Fruit fly (Drosophila melanogaster) whole organism, embryonic: ENCODE results near the gene Hip14.

Experiments used
- ATbp ChIP-seq: fragments of 200-800 bp; sonication (Bioruptor generic); optimal IDR thresholded peaks from 2 replicates; lab custom pipeline; 2017; ENCODE audit warnings: missing biosample characterization, mild to moderate bottlenecking, missing genetic modification characterization, missing genetic modification reagents
- Abd-B ChIP-seq: fragments of 200-800 bp; sonication (Bioruptor generic); optimal IDR thresholded peaks from 2 replicates; lab custom pipeline; 2018; ENCODE audit warnings: missing biosample characterization, mild to moderate bottlenecking, missing genetic modification characterization, moderate library complexity
- Awh ChIP-seq: fragments of 200-800 bp; sonication (Bioruptor generic); IDR thresholded peaks from 2 replicates; pipeline ENCODE4, ENCODE4 v1.3.6; 2022; ENCODE audit warnings: missing biosample characterization, missing genetic modification characterization
- B-H2 ChIP-seq: fragments of 200-800 bp; sonication (Bioruptor generic); optimal IDR thresholded peaks from 2 replicates; lab custom pipeline; 2018; ENCODE audit warnings: missing biosample characterization, mild to moderate bottlenecking, missing genetic modification characterization
- Bgb ChIP-seq: fragments of 200-800 bp; sonication (Bioruptor generic); IDR thresholded peaks from 2 replicates; pipeline ENCODE4 v1.3.6; 2022; ENCODE audit warnings: missing biosample characterization, missing genetic modification characterization; ENCODE audit not compliant: partially characterized antibody
- CG10654 ChIP-seq: fragments of 200-800 bp; sonication (Bioruptor generic); optimal IDR thresholded peaks from 2 replicates; lab custom pipeline; 2016; ENCODE audit warnings: missing biosample characterization, missing genetic modification characterization
- CG10959 ChIP-seq: fragments of 200-800 bp; sonication (Bioruptor generic); IDR thresholded peaks from 2 replicates; pipeline ENCODE4 v1.3.6; 2022; ENCODE audit warnings: missing biosample characterization, missing genetic modification characterization
- CG11398 ChIP-seq: fragments of 200-800 bp; sonication (Bioruptor generic); optimal IDR thresholded peaks from 2 replicates; lab custom pipeline; 2016; ENCODE audit warnings: missing biosample characterization, missing genetic modification characterization
- CG11695 ChIP-seq: fragments of 200-800 bp; sonication (Bioruptor generic); IDR thresholded peaks from 3 replicates; pipeline ENCODE4 v1.3.6; 2022; ENCODE audit warnings: missing biosample characterization, missing genetic modification characterization
- CG12942 ChIP-seq: fragments of 200-800 bp; sonication (Bioruptor generic); optimal IDR thresholded peaks from 3 replicates; lab custom pipeline; 2016; ENCODE audit warnings: missing biosample characterization, missing genetic modification characterization
- CG13123 ChIP-seq: fragments of 200-800 bp; sonication (Bioruptor generic); optimal IDR thresholded peaks from 2 replicates; lab custom pipeline; 2016; ENCODE audit warnings: missing biosample characterization, missing genetic modification characterization
- CG15479 ChIP-seq: fragments of 200-800 bp; sonication (Bioruptor generic); optimal IDR thresholded peaks from 3 replicates; lab custom pipeline; 2019; ENCODE audit warnings: missing biosample characterization, mild to moderate bottlenecking, missing genetic modification characterization, moderate library complexity
- CG17359 ChIP-seq: fragments of 200-800 bp; sonication (Bioruptor generic); optimal IDR thresholded peaks from 3 replicates; lab custom pipeline; 2018; ENCODE audit warnings: missing biosample characterization, mild to moderate bottlenecking, missing genetic modification characterization, moderate library complexity
- CG2712 ChIP-seq: fragments of 200-800 bp; optimal IDR thresholded peaks from 3 replicates; lab custom pipeline; 2019; ENCODE audit warnings: missing biosample characterization, mild to moderate bottlenecking, missing genetic modification characterization, moderate library complexity
- CG31365 ChIP-seq: fragments of 200-800 bp; sonication (Bioruptor generic); optimal IDR thresholded peaks from 2 replicates; lab custom pipeline; 2018; ENCODE audit warnings: missing biosample characterization, mild to moderate bottlenecking, missing genetic modification characterization
- CG31441 ChIP-seq: fragments of 200-800 bp; sonication (Bioruptor generic); IDR thresholded peaks from 2 replicates; pipeline ENCODE4 v1.3.6; 2022; ENCODE audit warnings: missing biosample characterization, missing genetic modification characterization
- CG33557 ChIP-seq: fragments of 200-800 bp; sonication (Bioruptor generic); optimal IDR thresholded peaks from 2 replicates; lab custom pipeline; 2019; ENCODE audit warnings: missing biosample characterization, mild to moderate bottlenecking, missing genetic modification characterization, moderate library complexity
- CG34422 ChIP-seq: fragments of 200-800 bp; sonication (Bioruptor generic); IDR thresholded peaks from 3 replicates; pipeline ENCODE4 v1.3.6; 2022; ENCODE audit warnings: missing biosample characterization, missing genetic modification characterization
- CG43689 ChIP-seq: fragments of 200-800 bp; sonication (Bioruptor generic); IDR thresholded peaks from 2 replicates; pipeline ENCODE4 v1.3.6; 2022; ENCODE audit warnings: missing biosample characterization, missing genetic modification characterization
- CG7357 ChIP-seq: fragments of 200-800 bp; sonication (Bioruptor generic); IDR thresholded peaks from 3 replicates; pipeline ENCODE4 v1.3.6; 2022; ENCODE audit warnings: missing biosample characterization, missing genetic modification characterization
- CG8290 ChIP-seq, 3 experiments: fragments of 200-800 bp; sonication (Bioruptor generic); optimal IDR thresholded peaks; 2 replicates each; lab custom pipeline; 2016 to 2019; ENCODE audit warnings: missing biosample characterization in 3 of 3, missing genetic modification characterization in 3 of 3, mild to moderate bottlenecking in 2 of 3, moderate library complexity in 1 of 3
- CHES-1-like ChIP-seq: fragments of 200-800 bp; sonication (Bioruptor generic); optimal IDR thresholded peaks from 2 replicates; lab custom pipeline; 2016; ENCODE audit warnings: missing biosample characterization, missing genetic modification characterization
- CTCF ChIP-seq: fragments of 200-800 bp; sonication (Bioruptor generic); optimal IDR thresholded peaks from 2 replicates; lab custom pipeline; 2017; ENCODE audit warnings: missing biosample characterization, mild to moderate bottlenecking, missing genetic modification characterization, moderate library complexity
- Dbx ChIP-seq: fragments of 200-800 bp; sonication (Bioruptor generic); IDR thresholded peaks from 3 replicates; pipeline ENCODE4 v1.3.6; 2022; ENCODE audit warnings: missing biosample characterization, missing genetic modification characterization
- Dll ChIP-seq: fragments of 200-800 bp; sonication (Bioruptor generic); IDR thresholded peaks from 4 replicates; pipeline ENCODE4 v1.3.6; 2022; ENCODE audit warnings: missing biosample characterization, missing genetic modification characterization; ENCODE audit not compliant: partially characterized antibody
- Dref ChIP-seq: fragments of 200-800 bp; sonication (Bioruptor generic); IDR thresholded peaks from 2 replicates; pipeline ENCODE4 v1.3.6; 2022; ENCODE audit warnings: missing biosample characterization, missing genetic modification characterization
- E2f2 ChIP-seq: fragments of 200-800 bp; sonication (Bioruptor generic); IDR thresholded peaks from 2 replicates; pipeline ENCODE4 v1.3.6; 2022; ENCODE audit warnings: missing biosample characterization, missing genetic modification characterization
- Elba2 ChIP-seq: fragments of 200-800 bp; sonication (Bioruptor generic); optimal IDR thresholded peaks from 3 replicates; lab custom pipeline; 2016; ENCODE audit warnings: missing biosample characterization, missing genetic modification characterization
- HHEX ChIP-seq: fragments of 200-800 bp; sonication (Bioruptor generic); optimal IDR thresholded peaks from 3 replicates; lab custom pipeline; 2017; ENCODE audit warnings: missing biosample characterization, mild to moderate bottlenecking, missing genetic modification characterization, missing genetic modification reagents
- HLH3B ChIP-seq: fragments of 200-800 bp; sonication (Bioruptor generic); IDR thresholded peaks from 2 replicates; pipeline ENCODE4 v1.3.6; 2022; ENCODE audit warnings: missing biosample characterization, missing genetic modification characterization
- Kr ChIP-seq: fragments of 200-800 bp; sonication (Bioruptor generic); optimal IDR thresholded peaks from 2 replicates; lab custom pipeline; 2017; ENCODE audit warnings: missing biosample characterization, mild to moderate bottlenecking, missing genetic modification characterization
- Rfx ChIP-seq: fragments of 200-800 bp; sonication (Bioruptor generic); IDR thresholded peaks from 2 replicates; pipeline ENCODE4 v1.3.6; 2022; ENCODE audit warnings: missing biosample characterization, missing genetic modification characterization
- ato ChIP-seq: fragments of 200-800 bp; sonication (Bioruptor generic); IDR thresholded peaks from 2 replicates; pipeline ENCODE4 v1.3.6; 2022; ENCODE audit warnings: missing biosample characterization, missing genetic modification characterization; ENCODE audit not compliant: partially characterized antibody
- btn ChIP-seq: fragments of 200-800 bp; sonication (Bioruptor generic); optimal IDR thresholded peaks from 2 replicates; lab custom pipeline; 2016; ENCODE audit warnings: missing biosample characterization, missing genetic modification characterization
- dmrt11E ChIP-seq: fragments of 200-800 bp; sonication (Bioruptor generic); optimal IDR thresholded peaks from 3 replicates; lab custom pipeline; 2018; ENCODE audit warnings: missing biosample characterization, mild to moderate bottlenecking, missing genetic modification characterization, moderate library complexity
- en ChIP-seq: fragments of 200-800 bp; sonication (Bioruptor generic); optimal IDR thresholded peaks from 2 replicates; lab custom pipeline; 2016; ENCODE audit warnings: missing biosample characterization, missing genetic modification characterization
- ftz-f1 ChIP-seq: fragments of 200-800 bp; sonication (Bioruptor generic); optimal IDR thresholded peaks from 2 replicates; lab custom pipeline; 2016; ENCODE audit warnings: missing biosample characterization, missing genetic modification characterization
- gcm ChIP-seq: fragments of 200-800 bp; sonication (Bioruptor generic); optimal IDR thresholded peaks from 2 replicates; lab custom pipeline; 2019; ENCODE audit warnings: missing biosample characterization, mild to moderate bottlenecking, missing genetic modification characterization, moderate library complexity
- grau ChIP-seq: fragments of 200-800 bp; optimal IDR thresholded peaks from 3 replicates; lab custom pipeline; 2019; ENCODE audit warnings: missing biosample characterization, mild to moderate bottlenecking, missing genetic modification characterization, moderate library complexity
- gsb ChIP-seq: fragments of 200-800 bp; sonication (Bioruptor generic); IDR thresholded peaks from 2 replicates; pipeline ENCODE4 v1.3.6; 2022; ENCODE audit warnings: missing biosample characterization, missing genetic modification characterization
- h ChIP-seq: fragments of >200 bp; optimal IDR thresholded peaks from 2 replicates; lab custom pipeline; 2017
- jing ChIP-seq: fragments of 200-800 bp; sonication (Bioruptor generic); optimal IDR thresholded peaks from 2 replicates; lab custom pipeline; 2018; ENCODE audit warnings: missing biosample characterization, mild to moderate bottlenecking, missing genetic modification characterization
- mam ChIP-seq: fragments of 200-800 bp; sonication (Bioruptor generic); optimal IDR thresholded peaks from 3 replicates; lab custom pipeline; 2016; ENCODE audit warnings: missing biosample characterization, missing genetic modification characterization
- repo ChIP-seq: fragments of 200-800 bp; sonication (Bioruptor generic); optimal IDR thresholded peaks from 2 replicates; lab custom pipeline; 2016; ENCODE audit warnings: missing biosample characterization, missing genetic modification characterization
- schlank ChIP-seq: fragments of 200-800 bp; sonication (Bioruptor generic); optimal IDR thresholded peaks from 2 replicates; lab custom pipeline; 2018; ENCODE audit warnings: missing biosample characterization, mild to moderate bottlenecking, missing genetic modification characterization
- sens-2 ChIP-seq: fragments of 200-800 bp; sonication (Bioruptor generic); IDR thresholded peaks from 2 replicates; pipeline ENCODE4 v1.3.6; 2022; ENCODE audit warnings: missing biosample characterization, missing genetic modification characterization
- seq ChIP-seq: fragments of 200-800 bp; sonication (Bioruptor generic); IDR thresholded peaks from 2 replicates; pipeline ENCODE4 v1.3.6; 2022; ENCODE audit warnings: missing biosample characterization, missing genetic modification characterization
- sisA ChIP-seq: fragments of 200-800 bp; sonication (Bioruptor generic); IDR thresholded peaks from 2 replicates; pipeline ENCODE4 v1.3.6; 2022; ENCODE audit warnings: missing biosample characterization, missing genetic modification characterization
- tgo ChIP-seq: fragments of 200-800 bp; sonication (Bioruptor generic); IDR thresholded peaks from 3 replicates; pipeline ENCODE4 v1.3.6; 2022; ENCODE audit warnings: missing biosample characterization, missing genetic modification characterization
- vfl ChIP-seq: fragments of 200-800 bp; sonication (Bioruptor generic); optimal IDR thresholded peaks from 2 replicates; lab custom pipeline; 2016; ENCODE audit warnings: missing biosample characterization, missing genetic modification characterization
- wek ChIP-seq: fragments of 200-800 bp; sonication (Bioruptor generic); optimal IDR thresholded peaks from 3 replicates; lab custom pipeline; 2018; ENCODE audit warnings: missing biosample characterization, mild to moderate bottlenecking, missing genetic modification characterization, moderate library complexity

Gene Hip14

dm6 chr3L:15982783-15983432, 5.1 kb upstream of the Hip14 start, which contains the start of the genes brm and Arl1 (continued):
- TF ChIP-seq ATbp (GFP tag; lab: Kevin White, UChicago) (peak; percentile 90), sisA (GFP tag; lab: Robert Waterston, UW) (peak; percentile 99), Elba2 (GFP tag; lab: Kevin White, UChicago) (peak; percentile 81), ato (no peak), schlank (tag; lab: Kevin White, UChicago) (peak; percentile 92), CG12942 (GFP tag; lab: Kevin White, UChicago) (peak; percentile 98), Abd-B (GFP tag; lab: Kevin White, UChicago) (peak; percentile 99), B-H2 (GFP tag; lab: Kevin White, UChicago) (peak; percentile 99), gcm (GFP tag; lab: Kevin White, UChicago) (peak; percentile 94), seq (GFP tag; lab: Robert Waterston, UW) (peak; percentile 98), HLH3B (peak; percentile 99), CHES-1-like (peak; percentile 74), jing (GFP tag; lab: Kevin White, UChicago) (peak; percentile 92), CG10654 (peak; percentile 97), Rfx (GFP tag; lab: Robert Waterston, UW) (peak; percentile 100), Awh (GFP tag; lab: Robert Waterston, UW) (peak; percentile 99), CG17359 (tag; lab: Kevin White, UChicago) (peak; percentile 98), grau (peak; percentile 98), CG33557 (peak; percentile 98), Dref (GFP tag; lab: Robert Waterston, UW) (peak; percentile 54), CG11695 (GFP tag; lab: Robert Waterston, UW) (peak; percentile 98), E2f2 (GFP tag; lab: Robert Waterston, UW) (peak; percentile 86), CG10959 (GFP tag; lab: Robert Waterston, UW) (peak; percentile 97), sens-2 (peak; percentile 98), gsb (GFP tag; lab: Robert Waterston, UW) (peak; percentile 99), CG34422 (GFP tag; lab: Robert Waterston, UW) (peak; percentile 100), dmrt11E (tag; lab: Kevin White, UChicago) (peak; percentile 98), CG7357 (GFP tag; lab: Robert Waterston, UW) (peak; percentile 97), CG31365 (peak; percentile 76), HHEX (GFP tag; lab: Kevin White, UChicago) (peak; percentile 98), mam (GFP tag; lab: Kevin White, UChicago) (peak; percentile 93), repo (GFP tag; lab: Kevin White, UChicago) (peak; percentile 52), Kr (GFP tag; lab: Kevin White, UChicago) (peak; percentile 10), CG31441 (GFP tag; lab: Robert Waterston, UW) (peak; percentile 100), wek (peak; percentile 72), en (GFP tag; lab: Kevin White, UChicago) (peak; percentile 20), Dll (GFP tag; lab: Robert Waterston, UW) (peak; percentile 59; the same call in 2 of the 4 replicates), CG11398 (GFP tag; lab: Kevin White, UChicago) (peak; percentile 73), CG15479 (GFP tag; lab: Kevin White, UChicago) (peak; percentile 33), ftz-f1 (GFP tag; lab: Kevin White, UChicago) (peak; percentile 77), tgo (peak; percentile 99), btn (GFP tag; lab: Kevin White, UChicago) (peak; percentile 50), h (lab: Kevin White, UChicago) (no peak), Dbx (GFP tag; lab: Robert Waterston, UW) (peak; percentile 99), CG2712 (tag; lab: Kevin White, UChicago) (peak; percentile 99), CG13123 (peak; percentile 95), Bgb (GFP tag; lab: Robert Waterston, UW) (peak; percentile 30), CTCF (GFP tag; lab: Kevin White, UChicago) (peak; percentile 62), CG8290 (GFP tag; optimal IDR thresholded peaks at IDR 0.05; lab: Kevin White, UChicago) (peak; percentile 96), CG8290 (tag; optimal IDR thresholded peaks at IDR 0.05; lab: Kevin White, UChicago) (peak; percentile 79 to 91), CG43689 (GFP tag; lab: Robert Waterston, UW) (peak; percentile 96), vfl (peak; percentile 93)
